Fruit fly (Drosophila melanogaster): ENCODE data around the gene CG34174.

Gene CG34174

dm6 chr2L:2216065-2216464 is 2.0 kb downstream of the CG34174 start, which contains the start of gene daed:
Gene daed, minus strand, starts transcription at chr2L:2216311.
- TF ChIP-seq h (optimal IDR thresholded peaks at IDR 0.05) (no peak), psq (optimal IDR thresholded peaks at IDR 0.05) (no peak), Myc (optimal IDR thresholded peaks at IDR 0.05) (no peak), Sin3A (optimal IDR thresholded peaks at IDR 0.05) (no peak), insv (optimal IDR thresholded peaks at IDR 0.05) (no peak), ttk (optimal IDR thresholded peaks at IDR 0.05) (no peak)

dm6 chr2L:2217067-2217684 is 3.1 kb downstream of the CG34174 start, which contains the start of the genes CG15386, CG42371 and mio:
Gene CG15386, minus strand, starts transcription at chr2L:2217246.
Gene CG42371, minus strand, starts transcription at chr2L:2217246.
Gene mio, plus strand, starts transcription at chr2L:2217290.
- TF ChIP-seq insv (optimal IDR thresholded peaks at IDR 0.05) (no peak), Myc (optimal IDR thresholded peaks at IDR 0.05) (no peak), h (optimal IDR thresholded peaks at IDR 0.05) (no peak), psq (optimal IDR thresholded peaks at IDR 0.05) (no peak), Sin3A (optimal IDR thresholded peaks at IDR 0.05) (no peak), ttk (optimal IDR thresholded peaks at IDR 0.05) (no peak)

- TF ChIP-seq insv (optimal IDR thresholded peaks at IDR 0.05) (no peak), ttk (optimal IDR thresholded peaks at IDR 0.05) (no peak), h (optimal IDR thresholded peaks at IDR 0.05) (no peak), Sin3A (optimal IDR thresholded peaks at IDR 0.05) (no peak), psq (optimal IDR thresholded peaks at IDR 0.05) (no peak), Myc (optimal IDR thresholded peaks at IDR 0.05) (no peak)
These were observed 6.7 kb downstream of the CG34174 start, which contains the start of gene papi for dm6 chr2L:2220573-2221332. Gene papi, plus strand, starts transcription at chr2L:2220748.

- TF ChIP-seq psq (optimal IDR thresholded peaks at IDR 0.05) (no peak), Sin3A (optimal IDR thresholded peaks at IDR 0.05) (no peak), h (optimal IDR thresholded peaks at IDR 0.05) (no peak), ttk (optimal IDR thresholded peaks at IDR 0.05) (no peak), insv (optimal IDR thresholded peaks at IDR 0.05) (no peak), Myc (optimal IDR thresholded peaks at IDR 0.05) (no peak)
These were observed 7.6 kb downstream of the CG34174 start for dm6 chr2L:2221649-2222150.

dm6 chr2L:2222377-2222776 is 8.3 kb downstream of the CG34174 start:
- TF ChIP-seq h (optimal IDR thresholded peaks at IDR 0.05) (no peak), psq (optimal IDR thresholded peaks at IDR 0.05) (no peak), Myc (optimal IDR thresholded peaks at IDR 0.05) (no peak), ttk (optimal IDR thresholded peaks at IDR 0.05) (no peak), insv (optimal IDR thresholded peaks at IDR 0.05) (no peak), Sin3A (optimal IDR thresholded peaks at IDR 0.05) (no peak)

- TF ChIP-seq psq (optimal IDR thresholded peaks at IDR 0.05) = no peak
- TF ChIP-seq h (optimal IDR thresholded peaks at IDR 0.05) = no peak
- no peak for TF ChIP-seq Sin3A (optimal IDR thresholded peaks at IDR 0.05)
- no peak for TF ChIP-seq Myc (optimal IDR thresholded peaks at IDR 0.05)
- TF ChIP-seq insv (optimal IDR thresholded peaks at IDR 0.05) = no peak
- TF ChIP-seq ttk (optimal IDR thresholded peaks at IDR 0.05) = no peak
These were observed 12.4 kb downstream of the CG34174 start, which contains the start of the genes CG15387 and sau for dm6 chr2L:2226259-2227121. Gene CG15387, minus strand, starts transcription at chr2L:2226294. Gene sau, plus strand, starts transcription at chr2L:2226342.

- TF ChIP-seq h (optimal IDR thresholded peaks at IDR 0.05) (no peak), psq (optimal IDR thresholded peaks at IDR 0.05) (no peak)
These were observed 13.2 kb downstream of the CG34174 start for dm6 chr2L:2227316-2227715.

- TF ChIP-seq h (optimal IDR thresholded peaks at IDR 0.05) = no peak
- no peak for TF ChIP-seq insv (optimal IDR thresholded peaks at IDR 0.05)
- no peak for TF ChIP-seq psq (optimal IDR thresholded peaks at IDR 0.05)
- no peak for TF ChIP-seq Myc (optimal IDR thresholded peaks at IDR 0.05)
These were observed 14.2 kb downstream of the CG34174 start for dm6 chr2L:2228179-2228849.

dm6 chr2L:2236722-2237121 is 22.7 kb downstream of the CG34174 start, which contains the start of gene Sec24CD:
Gene Sec24CD, minus strand, starts transcription at chr2L:2236844.
- TF ChIP-seq h (optimal IDR thresholded peaks at IDR 0.05) (no peak), psq (optimal IDR thresholded peaks at IDR 0.05) (peak; percentile 28)

DNA sequence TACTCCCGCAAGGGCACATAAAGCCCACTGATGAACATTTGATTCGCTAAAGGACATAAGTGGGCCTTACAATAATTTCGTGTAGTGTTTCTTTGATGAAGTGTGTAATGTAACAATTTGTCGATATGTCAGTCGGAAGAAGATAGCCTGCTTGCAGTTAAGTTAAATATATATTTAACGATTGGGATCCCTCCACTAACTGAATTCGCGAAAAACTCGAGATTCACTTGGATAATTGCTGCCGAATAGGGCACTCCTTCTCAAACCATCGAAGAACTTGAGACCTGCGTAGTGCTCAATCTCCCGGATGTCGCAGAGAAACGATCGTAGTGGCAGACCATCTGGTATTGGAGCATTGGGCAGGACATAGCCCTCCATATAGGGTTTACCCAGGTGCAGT is 24.1 kb downstream of the CG34174 start, which contains the start of gene Tengl3:
Gene Tengl3 (minus strand): TSS at position 101 of the 400 bp plus-strand sequence.
- TF ChIP-seq insv (optimal IDR thresholded peaks at IDR 0.05) = no peak
- no peak for TF ChIP-seq h (optimal IDR thresholded peaks at IDR 0.05)
- TF ChIP-seq Myc (optimal IDR thresholded peaks at IDR 0.05) = no peak
- no peak for TF ChIP-seq Sin3A (optimal IDR thresholded peaks at IDR 0.05)
- no peak for TF ChIP-seq psq (optimal IDR thresholded peaks at IDR 0.05)
- no peak for TF ChIP-seq ttk (optimal IDR thresholded peaks at IDR 0.05)

- TF ChIP-seq insv (optimal IDR thresholded peaks at IDR 0.05) = no peak
- TF ChIP-seq psq (optimal IDR thresholded peaks at IDR 0.05) = no peak
- TF ChIP-seq Sin3A (optimal IDR thresholded peaks at IDR 0.05) = no peak
- TF ChIP-seq h (optimal IDR thresholded peaks at IDR 0.05) = no peak
- no peak for TF ChIP-seq Myc (optimal IDR thresholded peaks at IDR 0.05)
- TF ChIP-seq ttk (optimal IDR thresholded peaks at IDR 0.05) = no peak
These were observed 25.2 kb downstream of the CG34174 start, which contains the start of gene Tengl2 for dm6 chr2L:2239284-2239683. Gene Tengl2, minus strand, starts transcription at chr2L:2239384.
